Worm (Caenorhabditis elegans) whole organism, L4 larva: Measurements from ENCODE around the gene F32D1.11.

Experiments used
- F37D6.2 ChIP-seq: sonication (generic microtip); optimal IDR thresholded peaks from 2 replicates; lab custom pipeline; 2016; ENCODE audit warnings: mild to moderate bottlenecking, missing genetic modification characterization, missing compliant biosample characterization
- R02D3.7 ChIP-seq: fragments of 150-350 bp; sonication (generic microtip); optimal IDR thresholded peaks from 3 replicates; lab custom pipeline; 2014; ENCODE audit warnings: missing biosample characterization, missing genetic modification characterization
- Y48G9A.11 ChIP-seq: fragments of 200-800 bp; sonication (Bioruptor generic); IDR thresholded peaks from 2 replicates; pipeline ENCODE4 v1.3.6; 2022; ENCODE audit warnings: missing genetic modification reagents, missing genetic modification characterization, missing compliant biosample characterization
- ama-1 ChIP-seq: fragments of 150-350 bp; optimal IDR thresholded peaks from 2 replicates; lab custom pipeline; 2014; ENCODE audit warnings: inconsistent platforms, mixed read lengths
- attf-4 ChIP-seq: sonication (generic microtip); optimal IDR thresholded peaks from 3 replicates; lab custom pipeline; 2017; ENCODE audit warnings: missing biosample characterization, missing genetic modification characterization
- ceh-82 ChIP-seq: sonication (generic microtip); optimal IDR thresholded peaks from 2 replicates; lab custom pipeline; 2017; ENCODE audit warnings: missing biosample characterization, missing genetic modification characterization
- egl-27 ChIP-seq: sonication (generic microtip); optimal IDR thresholded peaks from 3 replicates; lab custom pipeline; 2017; ENCODE audit warnings: missing biosample characterization, missing genetic modification reagents, missing genetic modification characterization
- fos-1 ChIP-seq: fragments of 150-350 bp; optimal IDR thresholded peaks from 2 replicates; lab custom pipeline; 2014; ENCODE audit warnings: missing biosample characterization, missing genetic modification characterization
- hif-1 ChIP-seq, 2 experiments: sonication (generic microtip); optimal IDR thresholded peaks; 2 replicates each; lab custom pipeline; 2016 to 2017; ENCODE audit warnings: missing compliant biosample characterization in 2 of 2, missing genetic modification characterization in 2 of 2, missing genetic modification reagents in 2 of 2, missing genotype in 2 of 2, mild to moderate bottlenecking in 1 of 2
- hlh-11 ChIP-seq: fragments of 200-800 bp; sonication (Bioruptor generic); optimal IDR thresholded peaks from 2 replicates; lab custom pipeline; 2018; ENCODE audit warnings: mild to moderate bottlenecking, missing genetic modification characterization, missing compliant biosample characterization
- hmg-1.1 ChIP-seq: fragments of 200-800 bp; sonication (Bioruptor generic); IDR thresholded peaks from 2 replicates; pipeline ENCODE4 v1.3.6; 2022; ENCODE audit warnings: missing genetic modification reagents, missing genetic modification characterization, missing compliant biosample characterization
- mdt-29 ChIP-seq: fragments of 200-800 bp; sonication (Bioruptor generic); IDR thresholded peaks from 2 replicates; pipeline ENCODE4 v1.3.6; 2022; ENCODE audit warnings: missing genetic modification reagents, missing genetic modification characterization, missing compliant biosample characterization
- mes-2 ChIP-seq: sonication (generic microtip); optimal IDR thresholded peaks from 2 replicates; lab custom pipeline; 2016; ENCODE audit warnings: missing genotype, mild to moderate bottlenecking, missing genetic modification characterization, missing compliant biosample characterization; ENCODE audit not compliant: poor library complexity, severe bottlenecking
- nhr-102 ChIP-seq: sonication (generic microtip); optimal IDR thresholded peaks from 2 replicates; lab custom pipeline; 2016; ENCODE audit warnings: mild to moderate bottlenecking, missing genetic modification characterization, moderate library complexity, missing compliant biosample characterization
- set-16 ChIP-seq: fragments of 200-800 bp; sonication (Bioruptor generic); IDR thresholded peaks from 2 replicates; pipeline ENCODE4 v1.3.6; 2022; ENCODE audit warnings: missing genetic modification reagents, missing genetic modification characterization, missing compliant biosample characterization
- zfp-2 ChIP-seq: sonication (generic microtip); optimal IDR thresholded peaks from 2 replicates; lab custom pipeline; 2016; ENCODE audit warnings: mild to moderate bottlenecking, missing genetic modification characterization, missing compliant biosample characterization
- zip-2 ChIP-seq: fragments of 150-350 bp; optimal IDR thresholded peaks from 2 replicates; lab custom pipeline; 2014; ENCODE audit warnings: missing biosample characterization, missing genetic modification characterization

The F32D1.11 gene

DNA sequence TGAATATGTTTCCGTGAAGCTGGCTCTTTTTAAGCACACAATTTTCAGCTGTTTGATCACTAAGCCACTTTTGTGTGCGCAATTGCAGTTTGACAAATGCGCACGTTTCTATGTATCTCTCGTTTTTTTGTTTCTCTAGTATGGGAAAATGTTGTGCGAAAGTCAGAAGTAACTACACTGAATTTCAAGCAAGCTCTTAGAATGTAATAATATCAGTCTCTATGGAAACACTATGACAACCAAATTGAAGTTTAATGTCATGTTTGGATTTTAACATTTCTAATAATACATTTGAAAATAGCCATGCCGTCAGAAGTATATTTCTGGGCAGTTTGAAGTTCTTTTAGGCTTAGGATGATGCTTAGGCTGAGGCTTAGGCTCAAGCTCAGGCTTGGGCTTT lies 46.5 kb downstream of the F32D1.11 start, which contains the start of gene ZC132.9:
Gene ZC132.9, minus strand, starts transcription at position 101 of the 400 bp plus-strand sequence.
- no peak for TF ChIP-seq ceh-82 (tag; lab: Kevin White, UChicago)
- TF ChIP-seq hlh-11 (tag; lab: Kevin White, UChicago), result no peak
- no peak for TF ChIP-seq mdt-29 (GFP tag; lab: Robert Waterston, UW)
- no peak for TF ChIP-seq fos-1 (tag; lab: Kevin White, UChicago)
- TF ChIP-seq ama-1, result no peak
- TF ChIP-seq set-16, result no peak
- TF ChIP-seq Y48G9A.11, result no peak
- no peak for TF ChIP-seq F37D6.2 (tag; lab: Kevin White, UChicago)
- no peak for TF ChIP-seq R02D3.7 (tag; lab: Kevin White, UChicago)
- no peak for TF ChIP-seq egl-27 (tag; lab: Kevin White, UChicago)
- TF ChIP-seq nhr-102 (tag; lab: Kevin White, UChicago), result no peak
- TF ChIP-seq hif-1 (tag; optimal IDR thresholded peaks at IDR 0.05; lab: Kevin White, UChicago), result no peak
- TF ChIP-seq mes-2 (tag; lab: Kevin White, UChicago), result no peak
- no peak for TF ChIP-seq zfp-2 (tag; lab: Kevin White, UChicago)
- no peak for TF ChIP-seq zip-2 (tag; lab: Kevin White, UChicago)
- TF ChIP-seq attf-4 (tag; lab: Kevin White, UChicago), result no peak
- no peak for TF ChIP-seq hmg-1.1 (GFP tag; lab: Robert Waterston, UW)
